Fruit fly (Drosophila melanogaster) whole organism, embryonic: ENCODE results near the gene Rpn12.

Source experiments
- CG11695 ChIP-seq: fragments of 200-800 bp; sonication (Bioruptor generic); IDR thresholded peaks from 3 replicates; pipeline ENCODE4 v1.3.6; 2022; ENCODE audit warnings: missing biosample characterization, missing genetic modification characterization
- CG11723 ChIP-seq: fragments of 200-800 bp; sonication (Bioruptor generic); optimal IDR thresholded peaks from 2 replicates; lab custom pipeline; 2017; ENCODE audit warnings: missing biosample characterization, mild to moderate bottlenecking, missing genetic modification characterization
- CG14014 ChIP-seq: fragments of 200-800 bp; sonication (Bioruptor generic); IDR thresholded peaks from 2 replicates; pipeline ENCODE4 v1.3.6; 2022; ENCODE audit warnings: missing biosample characterization, missing genetic modification characterization
- CG15011 ChIP-seq: fragments of 200-800 bp; sonication (Bioruptor generic); optimal IDR thresholded peaks from 3 replicates; lab custom pipeline; 2018; ENCODE audit warnings: missing biosample characterization, mild to moderate bottlenecking, missing genetic modification characterization
- CG15601 ChIP-seq: fragments of 200-800 bp; sonication (Bioruptor generic); optimal IDR thresholded peaks from 3 replicates; lab custom pipeline; 2019; ENCODE audit warnings: missing biosample characterization, mild to moderate bottlenecking, missing genetic modification characterization, moderate library complexity
- CG17568 ChIP-seq: fragments of 200-800 bp; sonication (Bioruptor generic); optimal IDR thresholded peaks from 2 replicates; lab custom pipeline; 2018; ENCODE audit warnings: missing biosample characterization, mild to moderate bottlenecking, missing genetic modification characterization, moderate library complexity
- CG1832 ChIP-seq: fragments of 200-800 bp; sonication (Bioruptor generic); optimal IDR thresholded peaks from 2 replicates; lab custom pipeline; 2017; ENCODE audit warnings: missing biosample characterization, mild to moderate bottlenecking, missing genetic modification characterization, inconsistent platforms
- CG2116 ChIP-seq: fragments of 200-800 bp; sonication (Bioruptor generic); optimal IDR thresholded peaks from 3 replicates; lab custom pipeline; 2018; ENCODE audit warnings: missing biosample characterization, mild to moderate bottlenecking, missing genetic modification characterization
- CG31224 ChIP-seq: fragments of 200-800 bp; sonication (Bioruptor generic); IDR thresholded peaks from 2 replicates; pipeline ENCODE4 v1.3.6; 2022; ENCODE audit warnings: missing biosample characterization, missing genetic modification characterization
- CG32772 ChIP-seq: fragments of 200-800 bp; sonication (Bioruptor generic); IDR thresholded peaks from 2 replicates; pipeline ENCODE4 v1.3.6; 2022; ENCODE audit warnings: missing biosample characterization, missing genetic modification characterization
- CG3726 ChIP-seq: fragments of 200-800 bp; sonication (Bioruptor generic); IDR thresholded peaks from 3 replicates; pipeline ENCODE4, ENCODE4 v1.3.6; 2022; ENCODE audit warnings: missing biosample characterization, missing genetic modification characterization
- CG4820 ChIP-seq: fragments of 200-800 bp; sonication (Bioruptor generic); optimal IDR thresholded peaks from 3 replicates; lab custom pipeline; 2016; ENCODE audit warnings: missing biosample characterization, missing genetic modification characterization
- CG4854 ChIP-seq: fragments of 200-800 bp; sonication (Bioruptor generic); optimal IDR thresholded peaks from 2 replicates; lab custom pipeline; 2016; ENCODE audit warnings: missing biosample characterization, missing genetic modification characterization, inconsistent platforms
- CG7357 ChIP-seq: fragments of 200-800 bp; sonication (Bioruptor generic); IDR thresholded peaks from 3 replicates; pipeline ENCODE4 v1.3.6; 2022; ENCODE audit warnings: missing biosample characterization, missing genetic modification characterization
- CG9609 ChIP-seq: fragments of 200-800 bp; sonication (Bioruptor generic); optimal IDR thresholded peaks from 3 replicates; lab custom pipeline; 2016; ENCODE audit warnings: missing biosample characterization, missing genetic modification characterization
- CHES-1-like ChIP-seq: fragments of 200-800 bp; sonication (Bioruptor generic); optimal IDR thresholded peaks from 2 replicates; lab custom pipeline; 2016; ENCODE audit warnings: missing biosample characterization, missing genetic modification characterization
- D ChIP-seq, 2 experiments: fragments of 200-800 bp in 1 of 2; fragments of >200 bp in 1 of 2; sonication (Bioruptor generic) in 1 of 2; optimal IDR thresholded peaks; 2 replicates in 1 of 2; 3 replicates in 1 of 2; lab custom pipeline; 2017; ENCODE audit warnings: mild to moderate bottlenecking in 1 of 2, missing biosample characterization in 1 of 2, missing genetic modification characterization in 1 of 2, missing genetic modification reagents in 1 of 2
- Dbx ChIP-seq: fragments of 200-800 bp; sonication (Bioruptor generic); IDR thresholded peaks from 3 replicates; pipeline ENCODE4 v1.3.6; 2022; ENCODE audit warnings: missing biosample characterization, missing genetic modification characterization
- Dfd ChIP-seq, 2 experiments: fragments of >200 bp; optimal IDR thresholded peaks; 2 replicates each; lab custom pipeline; 2017; ENCODE audit warnings: missing biosample characterization in 2 of 2, missing genetic modification characterization in 2 of 2
- Dip2 ChIP-seq: fragments of 200-800 bp; sonication (Bioruptor generic); IDR thresholded peaks from 2 replicates; pipeline ENCODE4 v1.3.6; 2022; ENCODE audit warnings: missing biosample characterization, missing genetic modification characterization
- Dp ChIP-seq: fragments of 200-800 bp; sonication (Bioruptor generic); optimal IDR thresholded peaks from 2 replicates; lab custom pipeline; 2018; ENCODE audit warnings: missing biosample characterization, mild to moderate bottlenecking, missing genetic modification characterization, moderate library complexity
- E2f1 ChIP-seq: fragments of 200-800 bp; sonication (Bioruptor generic); IDR thresholded peaks from 2 replicates; pipeline ENCODE4 v1.3.6; 2022; ENCODE audit warnings: missing biosample characterization, missing genetic modification characterization
- E2f2 ChIP-seq: fragments of 200-800 bp; sonication (Bioruptor generic); IDR thresholded peaks from 2 replicates; pipeline ENCODE4 v1.3.6; 2022; ENCODE audit warnings: missing biosample characterization, missing genetic modification characterization
- ERR ChIP-seq: fragments of 200-800 bp; sonication (Bioruptor generic); optimal IDR thresholded peaks from 2 replicates; lab custom pipeline; 2016; ENCODE audit warnings: missing biosample characterization, missing genetic modification characterization
- HLH3B ChIP-seq: fragments of 200-800 bp; sonication (Bioruptor generic); IDR thresholded peaks from 2 replicates; pipeline ENCODE4 v1.3.6; 2022; ENCODE audit warnings: missing biosample characterization, missing genetic modification characterization
- HLHmδ ChIP-seq: fragments of 200-800 bp; sonication (Bioruptor generic); optimal IDR thresholded peaks from 2 replicates; lab custom pipeline; 2018; ENCODE audit warnings: missing biosample characterization, mild to moderate bottlenecking, missing genetic modification characterization, moderate library complexity
- MBD-R2 ChIP-seq: fragments of 200-800 bp; sonication (Bioruptor generic); IDR thresholded peaks from 2 replicates; pipeline ENCODE4 v1.3.6; 2022; ENCODE audit warnings: missing biosample characterization, missing genetic modification characterization
- MESR4 ChIP-seq: fragments of 200-800 bp; sonication (Bioruptor generic); optimal IDR thresholded peaks from 2 replicates; lab custom pipeline; 2018; ENCODE audit warnings: missing biosample characterization, mild to moderate bottlenecking, missing genetic modification characterization, moderate library complexity
- MTF-1 ChIP-seq: fragments of 200-800 bp; sonication (Bioruptor generic); optimal IDR thresholded peaks from 2 replicates; lab custom pipeline; 2018; ENCODE audit warnings: missing biosample characterization, mild to moderate bottlenecking, missing genetic modification characterization, borderline replicate concordance
- NK7.1 ChIP-seq: fragments of 200-800 bp; sonication (Bioruptor generic); optimal IDR thresholded peaks from 3 replicates; lab custom pipeline; 2016; ENCODE audit warnings: missing biosample characterization, missing genetic modification characterization
- Oaz ChIP-seq: fragments of 200-800 bp; sonication (Bioruptor generic); IDR thresholded peaks from 2 replicates; pipeline ENCODE4 v1.3.6; 2022; ENCODE audit warnings: missing biosample characterization, missing genetic modification characterization
- Opbp ChIP-seq: fragments of 200-800 bp; sonication (Bioruptor generic); IDR thresholded peaks from 3 replicates; pipeline ENCODE4 v1.3.6; 2022; ENCODE audit warnings: missing biosample characterization, missing genetic modification characterization; ENCODE audit not compliant: partially characterized antibody
- PHDP ChIP-seq: fragments of 200-800 bp; sonication (Bioruptor generic); optimal IDR thresholded peaks from 3 replicates; lab custom pipeline; 2018; ENCODE audit warnings: missing biosample characterization, mild to moderate bottlenecking, missing genetic modification characterization, moderate library complexity
- Vsx1 ChIP-seq: fragments of 200-800 bp; sonication (Bioruptor generic); optimal IDR thresholded peaks from 2 replicates; lab custom pipeline; 2017; ENCODE audit warnings: missing biosample characterization, mild to moderate bottlenecking, missing genetic modification characterization, missing genetic modification reagents
- amos ChIP-seq: fragments of 200-800 bp; sonication (Bioruptor generic); IDR thresholded peaks from 2 replicates; pipeline ENCODE4 v1.3.6; 2022; ENCODE audit warnings: missing biosample characterization, missing genetic modification characterization; ENCODE audit not compliant: partially characterized antibody
- cato ChIP-seq: fragments of 200-800 bp; sonication (Bioruptor generic); optimal IDR thresholded peaks from 2 replicates; lab custom pipeline; 2016; ENCODE audit warnings: missing biosample characterization, missing genetic modification characterization, borderline replicate concordance
- cg ChIP-seq: fragments of 200-800 bp; sonication (Bioruptor generic); optimal IDR thresholded peaks from 3 replicates; lab custom pipeline; 2019; ENCODE audit warnings: missing biosample characterization, mild to moderate bottlenecking, missing genetic modification characterization, moderate library complexity
- chm ChIP-seq: fragments of 200-800 bp; sonication (Bioruptor generic); IDR thresholded peaks from 2 replicates; pipeline ENCODE4 v1.3.6; 2022; ENCODE audit warnings: missing biosample characterization, missing genetic modification characterization
- chn ChIP-seq: fragments of 200-800 bp; sonication (Bioruptor generic); optimal IDR thresholded peaks from 2 replicates; lab custom pipeline; 2016; ENCODE audit warnings: missing biosample characterization, missing genetic modification characterization
- danr ChIP-seq: fragments of 200-800 bp; sonication (Bioruptor generic); IDR thresholded peaks from 2 replicates; pipeline ENCODE4 v1.3.6; 2022; ENCODE audit warnings: missing biosample characterization, missing genetic modification characterization
- hb ChIP-seq: fragments of 200-800 bp; sonication (Bioruptor generic); IDR thresholded peaks from 3 replicates; pipeline ENCODE4 v1.3.6; 2022; ENCODE audit warnings: missing biosample characterization, missing genetic modification characterization; ENCODE audit not compliant: partially characterized antibody
- kay ChIP-seq: fragments of 200-800 bp; sonication (Bioruptor generic); optimal IDR thresholded peaks from 2 replicates; lab custom pipeline; 2016; ENCODE audit warnings: missing biosample characterization, missing genetic modification characterization
- kni ChIP-seq: fragments of 200-800 bp; sonication (Bioruptor generic); optimal IDR thresholded peaks from 3 replicates; lab custom pipeline; 2017; ENCODE audit warnings: mild to moderate bottlenecking, missing biosample characterization, missing genetic modification reagents, missing genetic modification characterization
- psq ChIP-seq: fragments of 200-800 bp; sonication (Bioruptor generic); optimal IDR thresholded peaks from 2 replicates; lab custom pipeline; 2017; ENCODE audit warnings: missing biosample characterization, missing genetic modification characterization
- row ChIP-seq: fragments of 200-800 bp; sonication (Bioruptor generic); IDR thresholded peaks from 3 replicates; pipeline ENCODE4 v1.3.6; 2022; ENCODE audit warnings: missing biosample characterization, missing genetic modification characterization
- shn ChIP-seq: fragments of 200-800 bp; sonication (Bioruptor generic); optimal IDR thresholded peaks from 3 replicates; lab custom pipeline; 2016; ENCODE audit warnings: missing biosample characterization, missing genetic modification characterization
- stwl ChIP-seq: fragments of 200-800 bp; sonication (Bioruptor generic); optimal IDR thresholded peaks from 3 replicates; lab custom pipeline; 2018; ENCODE audit warnings: missing biosample characterization, mild to moderate bottlenecking, missing genetic modification characterization, moderate library complexity
- tll ChIP-seq, 2 experiments: fragments of 200-800 bp in 1 of 2; fragments of >200 bp in 1 of 2; sonication (Bioruptor generic) in 1 of 2; optimal IDR thresholded peaks; 2 replicates each; lab custom pipeline; 2017 to 2019; ENCODE audit warnings: missing biosample characterization in 2 of 2, missing genetic modification characterization in 2 of 2, mild to moderate bottlenecking in 1 of 2, moderate library complexity in 1 of 2
- ttk ChIP-seq: fragments of 200-800 bp; sonication (Bioruptor generic); IDR thresholded peaks from 2 replicates; pipeline ENCODE4 v2.1.2; 2022; ENCODE audit warnings: missing biosample characterization, missing genetic modification characterization
- zfh2 ChIP-seq: fragments of 200-800 bp; sonication (Bioruptor generic); optimal IDR thresholded peaks from 2 replicates; lab custom pipeline; 2016; ENCODE audit warnings: missing biosample characterization, missing genetic modification characterization

Rpn12 gene

dm6 chr3L:16586989-16587388, 4.2 kb downstream of the Rpn12 start, which contains the start of the genes Syx8 and CG32163 (continued):
- TF ChIP-seq shn (no peak), Vsx1 (GFP tag; lab: Kevin White, UChicago) (no peak), stwl (tag; lab: Kevin White, UChicago) (peak; percentile 46), CG9609 (GFP tag; lab: Kevin White, UChicago) (no peak), zfh2 (GFP tag; lab: Kevin White, UChicago) (no peak), cg (GFP tag; lab: Kevin White, UChicago) (no peak), CG31224 (no peak), Oaz (GFP tag; lab: Robert Waterston, UW) (no peak), row (GFP tag; lab: Robert Waterston, UW) (peak; percentile 56), D (optimal IDR thresholded peaks at IDR 0.05; lab: Kevin White, UChicago) (no peak), D (GFP tag; optimal IDR thresholded peaks at IDR 0.05; lab: Kevin White, UChicago) (no peak), kay (no peak), chn (GFP tag; lab: Kevin White, UChicago) (no peak), CG7357 (peak; percentile 55; the same call in 1 of the 3 replicates), CG11695 (GFP tag; lab: Robert Waterston, UW) (no peak), chm (GFP tag; lab: Robert Waterston, UW) (no peak), Dp (peak; percentile 10), HLHmδ (GFP tag; lab: Kevin White, UChicago) (no peak), Opbp (no peak), CG15601 (tag; lab: Kevin White, UChicago) (no peak), psq (GFP tag; lab: Kevin White, UChicago) (no peak), NK7.1 (no peak), PHDP (no peak), cato (GFP tag; lab: Kevin White, UChicago) (no peak), CHES-1-like (GFP tag; lab: Kevin White, UChicago) (peak; percentile 5), Dbx (GFP tag; lab: Robert Waterston, UW) (no peak), MESR4 (GFP tag; lab: Kevin White, UChicago) (peak; percentile 67), HLH3B (GFP tag; lab: Robert Waterston, UW) (no peak), CG17568 (no peak), CG32772 (GFP tag; lab: Robert Waterston, UW) (no peak), ttk (GFP tag; lab: Robert Waterston, UW) (no peak), Dip2 (GFP tag; lab: Robert Waterston, UW) (no peak)

- TF ChIP-seq CG14014 (GFP tag; lab: Robert Waterston, UW) (peak; percentile 65; the same call in 1 of the 2 replicates), MBD-R2 (peak; percentile 66), amos (GFP tag; lab: Robert Waterston, UW) (peak; percentile 92), CG4820 (GFP tag; lab: Kevin White, UChicago) (peak; percentile 26), E2f1 (GFP tag; lab: Robert Waterston, UW) (peak; percentile 62), ERR (GFP tag; lab: Kevin White, UChicago) (no peak), tll (GFP tag; optimal IDR thresholded peaks at IDR 0.05; lab: Kevin White, UChicago) (peak; percentile 50 to 99), hb (GFP tag; lab: Robert Waterston, UW) (peak; percentile 92), E2f2 (GFP tag; lab: Robert Waterston, UW) (peak; percentile 47), danr (GFP tag; lab: Robert Waterston, UW) (no peak), CG3726 (GFP tag; lab: Robert Waterston, UW) (peak; percentile 11; the same call in 1 of the 3 replicates), CG15011 (GFP tag; lab: Kevin White, UChicago) (no peak), CG11723 (GFP tag; lab: Kevin White, UChicago) (no peak), CG1832 (GFP tag; lab: Kevin White, UChicago) (no peak), ttk (GFP tag; lab: Robert Waterston, UW) (0 out of 2 replicates have a peak, but pooled peaks have one; percentile 10), CG11695 (GFP tag; lab: Robert Waterston, UW) (peak; percentile 64; the same call in 2 of the 3 replicates), Dfd (GFP tag; optimal IDR thresholded peaks at IDR 0.05; lab: Kevin White, UChicago) (no peak), CG4854 (peak; percentile 10), kni (peak; percentile 66), MTF-1 (GFP tag; lab: Kevin White, UChicago) (no peak), PHDP (peak; percentile 63), CG2116 (GFP tag; lab: Kevin White, UChicago) (peak; percentile 79)
Measured at dm6 chr3L:16587994-16588622, 5.3 kb downstream of the Rpn12 start.
